Fruit fly (Drosophila melanogaster) whole organism, embryonic: ENCODE results near the gene Pdcd4.

Experiments
- Ada2b ChIP-seq: fragments of 200-800 bp; sonication (Bioruptor generic); IDR thresholded peaks from 2 replicates; pipeline ENCODE4 v1.3.6; 2022; ENCODE audit warnings: missing biosample characterization, missing genetic modification characterization
- Aef1 ChIP-seq: fragments of 200-800 bp; sonication (Bioruptor generic); IDR thresholded peaks from 3 replicates; pipeline ENCODE4 v1.3.6; 2022; ENCODE audit warnings: missing biosample characterization, missing genetic modification characterization
- BtbVII ChIP-seq: fragments of 200-800 bp; sonication (Bioruptor generic); optimal IDR thresholded peaks from 3 replicates; lab custom pipeline; 2017; ENCODE audit warnings: missing biosample characterization, mild to moderate bottlenecking, missing genetic modification characterization
- CG10147 ChIP-seq: fragments of 200-800 bp; sonication (Bioruptor generic); optimal IDR thresholded peaks from 2 replicates; lab custom pipeline; 2019; ENCODE audit warnings: missing biosample characterization, mild to moderate bottlenecking, missing genetic modification characterization, moderate library complexity
- CG10267 ChIP-seq: fragments of 200-800 bp; sonication (Bioruptor generic); optimal IDR thresholded peaks from 2 replicates; lab custom pipeline; 2018; ENCODE audit warnings: missing biosample characterization, mild to moderate bottlenecking, missing genetic modification characterization, moderate library complexity
- CG10462 ChIP-seq: fragments of 200-800 bp; sonication (Bioruptor generic); optimal IDR thresholded peaks from 2 replicates; lab custom pipeline; 2016; ENCODE audit warnings: missing biosample characterization, missing genetic modification characterization
- CG10543 ChIP-seq: fragments of 200-800 bp; sonication (Bioruptor generic); optimal IDR thresholded peaks from 3 replicates; lab custom pipeline; 2017; ENCODE audit warnings: missing biosample characterization, mild to moderate bottlenecking, missing genetic modification characterization, moderate library complexity
- CG10979 ChIP-seq: fragments of 200-800 bp; sonication (Bioruptor generic); optimal IDR thresholded peaks from 2 replicates; lab custom pipeline; 2018; ENCODE audit warnings: missing biosample characterization, mild to moderate bottlenecking, missing genetic modification characterization, moderate library complexity
- CG12104 ChIP-seq: fragments of 200-800 bp; sonication (Bioruptor generic); optimal IDR thresholded peaks from 3 replicates; lab custom pipeline; 2016; ENCODE audit warnings: missing biosample characterization, missing genetic modification characterization
- CG12299 ChIP-seq: fragments of 200-800 bp; sonication (Bioruptor generic); optimal IDR thresholded peaks from 2 replicates; lab custom pipeline; 2018; ENCODE audit warnings: missing biosample characterization, mild to moderate bottlenecking, missing genetic modification characterization
- CG12942 ChIP-seq: fragments of 200-800 bp; sonication (Bioruptor generic); optimal IDR thresholded peaks from 3 replicates; lab custom pipeline; 2016; ENCODE audit warnings: missing biosample characterization, missing genetic modification characterization
- CG14710 ChIP-seq: fragments of 200-800 bp; sonication (Bioruptor generic); optimal IDR thresholded peaks from 3 replicates; lab custom pipeline; 2019; ENCODE audit warnings: missing biosample characterization, mild to moderate bottlenecking, missing genetic modification characterization, moderate library complexity
- CG1647 ChIP-seq: fragments of 200-800 bp; sonication (Bioruptor generic); optimal IDR thresholded peaks from 3 replicates; lab custom pipeline; 2016; ENCODE audit warnings: missing biosample characterization, missing genetic modification characterization
- CG17361 ChIP-seq: fragments of 200-800 bp; sonication (Bioruptor generic); IDR thresholded peaks from 3 replicates; pipeline ENCODE4 v1.3.6; 2022; ENCODE audit warnings: missing biosample characterization, missing genetic modification characterization
- CG18764 ChIP-seq: fragments of 200-800 bp; sonication (Bioruptor generic); optimal IDR thresholded peaks from 3 replicates; lab custom pipeline; 2016; ENCODE audit warnings: missing biosample characterization, missing genetic modification characterization
- CG4282 ChIP-seq: fragments of 200-800 bp; sonication (Bioruptor generic); optimal IDR thresholded peaks from 2 replicates; lab custom pipeline; 2016; ENCODE audit warnings: missing biosample characterization, missing genetic modification characterization
- CG7556 ChIP-seq: fragments of 200-800 bp; sonication (Bioruptor generic); optimal IDR thresholded peaks from 2 replicates; lab custom pipeline; 2017; ENCODE audit warnings: missing biosample characterization, mild to moderate bottlenecking, missing genetic modification characterization
- CG8281 ChIP-seq: fragments of 200-800 bp; sonication (Bioruptor generic); optimal IDR thresholded peaks from 2 replicates; lab custom pipeline; 2018; ENCODE audit warnings: missing biosample characterization, mild to moderate bottlenecking, missing genetic modification characterization, moderate library complexity
- CG9727 ChIP-seq: fragments of 200-800 bp; sonication (Bioruptor generic); optimal IDR thresholded peaks from 3 replicates; lab custom pipeline; 2017; ENCODE audit warnings: missing biosample characterization, mild to moderate bottlenecking, missing genetic modification characterization
- Chrac-16 ChIP-seq: fragments of 200-800 bp; sonication (Bioruptor generic); optimal IDR thresholded peaks from 3 replicates; lab custom pipeline; 2016; ENCODE audit warnings: missing biosample characterization, missing genetic modification characterization
- Deaf1 ChIP-seq: fragments of 200-800 bp; optimal IDR thresholded peaks from 3 replicates; lab custom pipeline; 2019; ENCODE audit warnings: missing biosample characterization, mild to moderate bottlenecking, missing genetic modification characterization, moderate library complexity
- Doc3 ChIP-seq: fragments of 200-800 bp; sonication (Bioruptor generic); IDR thresholded peaks from 3 replicates; pipeline ENCODE4 v1.3.6; 2022; ENCODE audit warnings: missing biosample characterization, missing genetic modification characterization; ENCODE audit not compliant: partially characterized antibody
- E2f2 ChIP-seq: fragments of 200-800 bp; sonication (Bioruptor generic); IDR thresholded peaks from 2 replicates; pipeline ENCODE4 v1.3.6; 2022; ENCODE audit warnings: missing biosample characterization, missing genetic modification characterization
- Fer2 ChIP-seq: fragments of 200-800 bp; sonication (Bioruptor generic); optimal IDR thresholded peaks from 2 replicates; lab custom pipeline; 2018; ENCODE audit warnings: missing biosample characterization, mild to moderate bottlenecking, missing genetic modification characterization, moderate library complexity
- Gsc ChIP-seq: fragments of 200-800 bp; sonication (Bioruptor generic); IDR thresholded peaks from 2 replicates; pipeline ENCODE4 v1.3.6; 2022; ENCODE audit warnings: missing biosample characterization, missing genetic modification characterization
- Hand ChIP-seq: fragments of 200-800 bp; sonication (Bioruptor generic); optimal IDR thresholded peaks from 2 replicates; lab custom pipeline; 2017; ENCODE audit warnings: mild to moderate bottlenecking, missing biosample characterization, missing genetic modification reagents, missing genetic modification characterization
- Hmx ChIP-seq: fragments of 200-800 bp; sonication (Bioruptor generic); optimal IDR thresholded peaks from 2 replicates; lab custom pipeline; 2016; ENCODE audit warnings: missing biosample characterization, missing genetic modification characterization
- Scr ChIP-seq: fragments of 200-800 bp; sonication (Bioruptor generic); IDR thresholded peaks from 2 replicates; pipeline ENCODE4 v1.3.6; 2022; ENCODE audit warnings: missing biosample characterization, missing genetic modification characterization; ENCODE audit not compliant: partially characterized antibody
- Sox102F ChIP-seq: fragments of 200-800 bp; sonication (Bioruptor generic); optimal IDR thresholded peaks from 2 replicates; lab custom pipeline; 2018; ENCODE audit warnings: missing biosample characterization, mild to moderate bottlenecking, missing genetic modification characterization, moderate library complexity
- Stat92E ChIP-seq, 3 experiments: fragments of >200 bp in 2 of 3; fragments of 200-800 bp in 1 of 3; sonication (Bioruptor generic) in 1 of 3; optimal IDR thresholded peaks; 2 replicates each; lab custom pipeline; 2017 to 2019; ENCODE audit warnings: missing biosample characterization in 3 of 3, missing genetic modification characterization in 3 of 3, mild to moderate bottlenecking in 1 of 3, moderate library complexity in 1 of 3
- Xbp1 ChIP-seq: fragments of 200-800 bp; sonication (Bioruptor generic); optimal IDR thresholded peaks from 3 replicates; lab custom pipeline; 2016; ENCODE audit warnings: missing biosample characterization, mild to moderate bottlenecking, missing genetic modification characterization
- bbx ChIP-seq: fragments of 200-800 bp; sonication (Bioruptor generic); IDR thresholded peaks from 2 replicates; pipeline ENCODE4 v1.3.6; 2022; ENCODE audit warnings: missing biosample characterization, missing genetic modification characterization; ENCODE audit not compliant: partially characterized antibody
- cato ChIP-seq: fragments of 200-800 bp; sonication (Bioruptor generic); optimal IDR thresholded peaks from 2 replicates; lab custom pipeline; 2016; ENCODE audit warnings: missing biosample characterization, missing genetic modification characterization, borderline replicate concordance
- caup ChIP-seq: fragments of 200-800 bp; sonication (Bioruptor generic); optimal IDR thresholded peaks from 3 replicates; lab custom pipeline; 2017; ENCODE audit warnings: missing biosample characterization, mild to moderate bottlenecking, missing genetic modification characterization, moderate library complexity; ENCODE audit not compliant: severe bottlenecking
- cg ChIP-seq: fragments of 200-800 bp; sonication (Bioruptor generic); optimal IDR thresholded peaks from 3 replicates; lab custom pipeline; 2019; ENCODE audit warnings: missing biosample characterization, mild to moderate bottlenecking, missing genetic modification characterization, moderate library complexity
- chm ChIP-seq: fragments of 200-800 bp; sonication (Bioruptor generic); IDR thresholded peaks from 2 replicates; pipeline ENCODE4 v1.3.6; 2022; ENCODE audit warnings: missing biosample characterization, missing genetic modification characterization
- ci ChIP-seq: fragments of 200-800 bp; sonication (Bioruptor generic); IDR thresholded peaks from 3 replicates; pipeline ENCODE4 v1.3.6; 2022; ENCODE audit warnings: missing biosample characterization, missing genetic modification characterization
- gfzf ChIP-seq: fragments of 200-800 bp; sonication (Bioruptor generic); optimal IDR thresholded peaks from 2 replicates; lab custom pipeline; 2016; ENCODE audit warnings: missing biosample characterization, mild to moderate bottlenecking, missing genetic modification characterization, moderate library complexity
- hth ChIP-seq: fragments of >200 bp; optimal IDR thresholded peaks from 2 replicates; lab custom pipeline; 2017; ENCODE audit warnings: inconsistent platforms
- lab ChIP-seq: fragments of 200-800 bp; sonication (Bioruptor generic); optimal IDR thresholded peaks from 3 replicates; lab custom pipeline; 2017; ENCODE audit warnings: missing biosample characterization, missing genetic modification characterization, mild to moderate bottlenecking, moderate library complexity, missing genetic modification reagents
- prd ChIP-seq, 3 experiments: fragments of >200 bp in 2 of 3; fragments of 200-800 bp in 1 of 3; sonication (Bioruptor generic) in 1 of 3; optimal IDR thresholded peaks in 2 of 3; IDR thresholded peaks in 1 of 3; 2 replicates in 2 of 3; 3 replicates in 1 of 3; pipeline versions ENCODE4 v1.3.6 to Lab custom; 2017 to 2022; ENCODE audit warnings: missing biosample characterization in 1 of 3, missing genetic modification characterization in 1 of 3
- schlank ChIP-seq: fragments of 200-800 bp; sonication (Bioruptor generic); optimal IDR thresholded peaks from 2 replicates; lab custom pipeline; 2018; ENCODE audit warnings: missing biosample characterization, mild to moderate bottlenecking, missing genetic modification characterization
- stwl ChIP-seq: fragments of 200-800 bp; sonication (Bioruptor generic); optimal IDR thresholded peaks from 3 replicates; lab custom pipeline; 2018; ENCODE audit warnings: missing biosample characterization, mild to moderate bottlenecking, missing genetic modification characterization, moderate library complexity
- sug ChIP-seq: fragments of 200-800 bp; optimal IDR thresholded peaks from 2 replicates; lab custom pipeline; 2019; ENCODE audit warnings: missing biosample characterization, mild to moderate bottlenecking, missing genetic modification characterization, moderate library complexity
- trem ChIP-seq: fragments of 200-800 bp; optimal IDR thresholded peaks from 3 replicates; lab custom pipeline; 2019; ENCODE audit warnings: missing biosample characterization, mild to moderate bottlenecking, missing genetic modification characterization, moderate library complexity
- twi ChIP-seq: fragments of 200-800 bp; optimal IDR thresholded peaks from 2 replicates; lab custom pipeline; 2019; ENCODE audit warnings: missing biosample characterization, mild to moderate bottlenecking, missing genetic modification characterization, moderate library complexity
- unc-4 ChIP-seq: fragments of 200-800 bp; sonication (Bioruptor generic); IDR thresholded peaks from 2 replicates; pipeline ENCODE4 v1.3.6; 2022; ENCODE audit warnings: missing biosample characterization, missing genetic modification characterization; ENCODE audit not compliant: partially characterized antibody
- zen ChIP-seq: fragments of 200-800 bp; sonication (Bioruptor generic); optimal IDR thresholded peaks from 3 replicates; lab custom pipeline; 2018; ENCODE audit warnings: missing biosample characterization, mild to moderate bottlenecking, missing genetic modification characterization, moderate library complexity

Gene Pdcd4

DNA sequence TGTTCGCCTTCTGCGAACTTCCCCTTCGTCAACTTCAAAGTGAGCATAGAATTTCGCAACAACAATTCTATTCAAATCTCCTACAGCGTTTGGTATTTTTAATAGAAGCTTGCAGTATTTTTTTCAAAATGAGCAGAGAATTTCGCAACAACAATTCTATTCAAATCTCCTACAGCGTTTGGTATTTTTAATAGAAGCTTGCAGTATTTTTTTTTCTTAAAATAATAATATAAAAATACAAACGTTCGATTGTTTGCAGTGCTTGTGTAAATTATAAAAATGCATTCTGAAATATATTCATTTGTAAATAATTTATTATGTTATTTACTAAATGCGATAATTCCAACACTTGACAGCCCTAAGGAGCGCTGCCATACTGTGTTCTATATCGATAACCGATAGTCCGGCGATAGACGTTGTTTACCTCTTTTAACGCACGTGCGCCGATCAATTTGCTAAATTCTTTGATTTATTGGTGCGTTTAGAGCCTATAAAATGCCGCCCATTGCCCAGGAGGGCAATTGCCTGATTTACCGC, 1.6 kb upstream of the Pdcd4 start, which contains the start of the genes CG32625 and Rtc1 (continued):
- TF ChIP-seq CG4282 (no peak), CG14710 (peak; percentile 82), CG12104 (no peak), cato (no peak), E2f2 (GFP tag; lab: Robert Waterston, UW) (peak; percentile 61), Aef1 (GFP tag; lab: Robert Waterston, UW) (peak; percentile 42; the same call in 1 of the 3 replicates), zen (tag; lab: Kevin White, UChicago) (peak; percentile 24), CG10462 (GFP tag; lab: Kevin White, UChicago) (no peak), Scr (peak; percentile 63), Doc3 (GFP tag; lab: Robert Waterston, UW) (peak; percentile 34; the same call in 1 of the 3 replicates), CG1647 (no peak), CG12942 (GFP tag; lab: Kevin White, UChicago) (no peak), Hand (GFP tag; lab: Kevin White, UChicago) (peak; percentile 19), CG8281 (tag; lab: Kevin White, UChicago) (no peak), sug (tag; lab: Kevin White, UChicago) (peak; percentile 59), CG10147 (GFP tag; lab: Kevin White, UChicago) (peak; percentile 53), gfzf (GFP tag; lab: Kevin White, UChicago) (peak; percentile 50), schlank (tag; lab: Kevin White, UChicago) (no peak), lab (GFP tag; lab: Kevin White, UChicago) (peak; percentile 59), stwl (tag; lab: Kevin White, UChicago) (peak; percentile 74), prd (optimal IDR thresholded peaks at IDR 0.05; lab: Kevin White, UChicago) (no peak), prd (GFP tag; IDR thresholded peaks at IDR 0.05; lab: Robert Waterston, UW) (peak; percentile 53; the same call in 2 of the 3 replicates), Hmx (GFP tag; lab: Kevin White, UChicago) (no peak), CG12299 (tag; lab: Kevin White, UChicago) (peak; percentile 58), Deaf1 (tag; lab: Kevin White, UChicago) (peak; percentile 22), CG10267 (peak; percentile 66), CG7556 (GFP tag; lab: Kevin White, UChicago) (peak; percentile 41), Chrac-16 (GFP tag; lab: Kevin White, UChicago) (peak; percentile 37), cg (GFP tag; lab: Kevin White, UChicago) (no peak), CG18764 (GFP tag; lab: Kevin White, UChicago) (no peak), hth (lab: Kevin White, UChicago) (no peak), BtbVII (peak; percentile 11), twi (tag; lab: Kevin White, UChicago) (no peak), Sox102F (GFP tag; lab: Kevin White, UChicago) (peak; percentile 54), Xbp1 (GFP tag; lab: Kevin White, UChicago) (peak; percentile 43), trem (tag; lab: Kevin White, UChicago) (peak; percentile 97), Fer2 (tag; lab: Kevin White, UChicago) (peak; percentile 28), CG17361 (GFP tag; lab: Robert Waterston, UW) (peak; percentile 64), ci (peak; percentile 73; the same call in 2 of the 3 replicates), bbx (GFP tag; lab: Robert Waterston, UW) (peak; percentile 45), Gsc (no peak), CG10979 (peak; percentile 46), Ada2b (GFP tag; lab: Robert Waterston, UW) (peak; percentile 53), chm (GFP tag; lab: Robert Waterston, UW) (0 out of 2 replicates have a peak, but pooled peaks have one; percentile 24), CG10543 (GFP tag; lab: Kevin White, UChicago) (no peak), CG9727 (peak; percentile 33), caup (GFP tag; lab: Kevin White, UChicago) (no peak), unc-4 (GFP tag; lab: Robert Waterston, UW) (peak; percentile 67), Stat92E (GFP tag; optimal IDR thresholded peaks at IDR 0.05; lab: Kevin White, UChicago) (no peak)
